Fruit fly (Drosophila melanogaster) whole organism, embryonic: ENCODE data around the gene bab2.
A peak's percentile ranks its signal among the peaks of the same experiment; 100 is the strongest.

Source experiments
- Atf3 ChIP-seq: fragments of 200-800 bp; sonication (Bioruptor generic); optimal IDR thresholded peaks from 3 replicates; lab custom pipeline; 2016; ENCODE audit warnings: missing biosample characterization, missing genetic modification characterization
- Atf6 ChIP-seq: fragments of 200-800 bp; sonication (Bioruptor generic); IDR thresholded peaks from 2 replicates; pipeline ENCODE4 v1.3.6; 2022; ENCODE audit warnings: missing biosample characterization, missing genetic modification characterization
- CG10366 ChIP-seq: fragments of 200-800 bp; sonication (Bioruptor generic); IDR thresholded peaks from 2 replicates; pipeline ENCODE4 v1.3.6; 2022; ENCODE audit warnings: missing biosample characterization, missing genetic modification characterization
- CG10431 ChIP-seq: fragments of 200-800 bp; sonication (Bioruptor generic); optimal IDR thresholded peaks from 3 replicates; lab custom pipeline; 2018; ENCODE audit warnings: missing biosample characterization, mild to moderate bottlenecking, missing genetic modification characterization
- CG12236 ChIP-seq: fragments of 200-800 bp; sonication (Bioruptor generic); optimal IDR thresholded peaks from 2 replicates; lab custom pipeline; 2016; ENCODE audit warnings: missing biosample characterization, missing genetic modification characterization
- CG13287 ChIP-seq: fragments of 200-800 bp; sonication (Bioruptor generic); IDR thresholded peaks from 2 replicates; pipeline ENCODE4 v1.3.6; 2022; ENCODE audit warnings: missing biosample characterization, missing genetic modification characterization; ENCODE audit not compliant: partially characterized antibody
- CG14014 ChIP-seq: fragments of 200-800 bp; sonication (Bioruptor generic); IDR thresholded peaks from 2 replicates; pipeline ENCODE4 v1.3.6; 2022; ENCODE audit warnings: missing biosample characterization, missing genetic modification characterization
- CG14860 ChIP-seq: fragments of 200-800 bp; sonication (Bioruptor generic); IDR thresholded peaks from 3 replicates; pipeline ENCODE4 v1.3.6; 2022; ENCODE audit warnings: missing biosample characterization, missing genetic modification characterization; ENCODE audit not compliant: partially characterized antibody
- CG32772 ChIP-seq: fragments of 200-800 bp; sonication (Bioruptor generic); IDR thresholded peaks from 2 replicates; pipeline ENCODE4 v1.3.6; 2022; ENCODE audit warnings: missing biosample characterization, missing genetic modification characterization
- CG4820 ChIP-seq: fragments of 200-800 bp; sonication (Bioruptor generic); optimal IDR thresholded peaks from 3 replicates; lab custom pipeline; 2016; ENCODE audit warnings: missing biosample characterization, missing genetic modification characterization
- CG5180 ChIP-seq: fragments of 200-800 bp; sonication (Bioruptor generic); optimal IDR thresholded peaks from 3 replicates; lab custom pipeline; 2017; ENCODE audit warnings: missing biosample characterization, missing genetic modification characterization, mild to moderate bottlenecking, moderate library complexity, missing genetic modification reagents
- CG6689 ChIP-seq: fragments of 200-800 bp; sonication (Bioruptor generic); IDR thresholded peaks from 2 replicates; pipeline ENCODE4 v1.3.6; 2022; ENCODE audit warnings: missing biosample characterization, missing genetic modification characterization
- CG8290 ChIP-seq, 3 experiments: fragments of 200-800 bp; sonication (Bioruptor generic); optimal IDR thresholded peaks; 2 replicates each; lab custom pipeline; 2016 to 2019; ENCODE audit warnings: missing biosample characterization in 3 of 3, missing genetic modification characterization in 3 of 3, mild to moderate bottlenecking in 2 of 3, moderate library complexity in 1 of 3
- CG9437 ChIP-seq: fragments of 200-800 bp; sonication (Bioruptor generic); optimal IDR thresholded peaks from 2 replicates; lab custom pipeline; 2018; ENCODE audit warnings: missing biosample characterization, mild to moderate bottlenecking, missing genetic modification characterization
- CG9876 ChIP-seq: fragments of 200-800 bp; sonication (Bioruptor generic); optimal IDR thresholded peaks from 2 replicates; lab custom pipeline; 2016; ENCODE audit warnings: missing biosample characterization, missing genetic modification characterization
- CkIIα-i1 ChIP-seq: fragments of 200-800 bp; sonication (Bioruptor generic); IDR thresholded peaks from 2 replicates; pipeline ENCODE4 v1.3.6; 2022; ENCODE audit warnings: missing biosample characterization, missing genetic modification characterization
- Drgx ChIP-seq: fragments of 200-800 bp; sonication (Bioruptor generic); IDR thresholded peaks from 2 replicates; pipeline ENCODE4 v1.3.6; 2022; ENCODE audit warnings: missing biosample characterization, missing genetic modification characterization
- E2f2 ChIP-seq: fragments of 200-800 bp; sonication (Bioruptor generic); IDR thresholded peaks from 2 replicates; pipeline ENCODE4 v1.3.6; 2022; ENCODE audit warnings: missing biosample characterization, missing genetic modification characterization
- H2.0 ChIP-seq: fragments of 200-800 bp; sonication (Bioruptor generic); IDR thresholded peaks from 2 replicates; pipeline ENCODE4 v1.3.6; 2022; ENCODE audit warnings: missing biosample characterization, missing genetic modification characterization
- HmgD ChIP-seq: fragments of 200-800 bp; sonication (Bioruptor generic); optimal IDR thresholded peaks from 3 replicates; lab custom pipeline; 2016; ENCODE audit warnings: missing biosample characterization, missing genetic modification characterization
- Hr39 ChIP-seq: fragments of >200 bp; optimal IDR thresholded peaks from 2 replicates; lab custom pipeline; 2017
- Lim3 ChIP-seq: fragments of 200-800 bp; sonication (Bioruptor generic); IDR thresholded peaks from 2 replicates; pipeline ENCODE4 v1.3.6; 2022; ENCODE audit warnings: missing biosample characterization, missing genetic modification characterization
- Max ChIP-seq: fragments of 200-800 bp; sonication (Bioruptor generic); optimal IDR thresholded peaks from 2 replicates; lab custom pipeline; 2016; ENCODE audit warnings: missing biosample characterization, mild to moderate bottlenecking, missing genetic modification characterization
- Med ChIP-seq: fragments of 200-800 bp; sonication (Bioruptor generic); peaks from one replicate; lab custom pipeline; 2016; ENCODE audit warnings: missing biosample characterization, missing genetic modification characterization, mild to moderate bottlenecking, inconsistent platforms, moderate library complexity
- Ptx1 ChIP-seq: fragments of 200-800 bp; sonication (Bioruptor generic); IDR thresholded peaks from 2 replicates; pipeline ENCODE4 v1.3.6; 2022; ENCODE audit warnings: missing biosample characterization, missing genetic modification characterization
- Rfx ChIP-seq: fragments of 200-800 bp; sonication (Bioruptor generic); IDR thresholded peaks from 2 replicates; pipeline ENCODE4 v1.3.6; 2022; ENCODE audit warnings: missing biosample characterization, missing genetic modification characterization
- Sry-β ChIP-seq: fragments of 200-800 bp; sonication (Bioruptor generic); optimal IDR thresholded peaks from 2 replicates; lab custom pipeline; 2018; ENCODE audit warnings: missing biosample characterization, mild to moderate bottlenecking, missing genetic modification characterization, moderate library complexity
- da ChIP-seq: fragments of 200-800 bp; sonication (Bioruptor generic); optimal IDR thresholded peaks from 2 replicates; lab custom pipeline; 2016; ENCODE audit warnings: missing biosample characterization, missing genetic modification characterization
- esg ChIP-seq: fragments of 200-800 bp; sonication (Bioruptor generic); conservative IDR thresholded peaks from 2 replicates; pipeline ENCODE4 v1.3.6; 2022; ENCODE audit warnings: missing biosample characterization, missing genetic modification characterization
- gce ChIP-seq: fragments of 200-800 bp; sonication (Bioruptor generic); IDR thresholded peaks from 3 replicates; pipeline ENCODE4 v1.3.6; 2022; ENCODE audit warnings: missing biosample characterization, missing genetic modification characterization
- gcm2 ChIP-seq: fragments of 200-800 bp; sonication (Bioruptor generic); optimal IDR thresholded peaks from 2 replicates; lab custom pipeline; 2016; ENCODE audit warnings: missing biosample characterization, missing genetic modification characterization
- jing ChIP-seq: fragments of 200-800 bp; sonication (Bioruptor generic); optimal IDR thresholded peaks from 2 replicates; lab custom pipeline; 2018; ENCODE audit warnings: missing biosample characterization, mild to moderate bottlenecking, missing genetic modification characterization
- lab ChIP-seq: fragments of 200-800 bp; sonication (Bioruptor generic); optimal IDR thresholded peaks from 3 replicates; lab custom pipeline; 2017; ENCODE audit warnings: missing biosample characterization, missing genetic modification characterization, mild to moderate bottlenecking, moderate library complexity, missing genetic modification reagents
- mirr ChIP-seq: fragments of 200-800 bp; sonication (Bioruptor generic); optimal IDR thresholded peaks from 3 replicates; lab custom pipeline; 2018; ENCODE audit warnings: missing biosample characterization, mild to moderate bottlenecking, missing genetic modification characterization
- pan ChIP-seq, 4 experiments: fragments of >200 bp in 3 of 4; fragments of 200-800 bp in 1 of 4; sonication (Bioruptor generic) in 1 of 4; optimal IDR thresholded peaks in 3 of 4; IDR thresholded peaks in 1 of 4; 2 replicates each; pipeline versions ENCODE4 v1.3.6 to Lab custom; 2017 to 2022; ENCODE audit warnings: missing biosample characterization in 2 of 4, missing genetic modification characterization in 2 of 4, mixed read lengths in 1 of 4
- prd ChIP-seq, 3 experiments: fragments of >200 bp in 2 of 3; fragments of 200-800 bp in 1 of 3; sonication (Bioruptor generic) in 1 of 3; optimal IDR thresholded peaks in 2 of 3; IDR thresholded peaks in 1 of 3; 2 replicates in 2 of 3; 3 replicates in 1 of 3; pipeline versions ENCODE4 v1.3.6 to Lab custom; 2017 to 2022; ENCODE audit warnings: missing biosample characterization in 1 of 3, missing genetic modification characterization in 1 of 3
- pzg ChIP-seq: fragments of 200-800 bp; sonication (Bioruptor generic); optimal IDR thresholded peaks from 3 replicates; lab custom pipeline; 2018; ENCODE audit warnings: missing biosample characterization, mild to moderate bottlenecking, missing genetic modification characterization, moderate library complexity
- row ChIP-seq: fragments of 200-800 bp; sonication (Bioruptor generic); IDR thresholded peaks from 3 replicates; pipeline ENCODE4 v1.3.6; 2022; ENCODE audit warnings: missing biosample characterization, missing genetic modification characterization
- scrt ChIP-seq: fragments of 200-800 bp; sonication (Bioruptor generic); optimal IDR thresholded peaks from 2 replicates; lab custom pipeline; 2018; ENCODE audit warnings: missing biosample characterization, mild to moderate bottlenecking, missing genetic modification characterization, moderate library complexity
- sisA ChIP-seq: fragments of 200-800 bp; sonication (Bioruptor generic); IDR thresholded peaks from 2 replicates; pipeline ENCODE4 v1.3.6; 2022; ENCODE audit warnings: missing biosample characterization, missing genetic modification characterization
- tio ChIP-seq: fragments of 200-800 bp; sonication (Bioruptor generic); optimal IDR thresholded peaks from 2 replicates; lab custom pipeline; 2017; ENCODE audit warnings: missing biosample characterization, missing genetic modification characterization, inconsistent platforms
- twi ChIP-seq: fragments of 200-800 bp; optimal IDR thresholded peaks from 2 replicates; lab custom pipeline; 2019; ENCODE audit warnings: missing biosample characterization, mild to moderate bottlenecking, missing genetic modification characterization, moderate library complexity
- unc-4 ChIP-seq: fragments of 200-800 bp; sonication (Bioruptor generic); IDR thresholded peaks from 2 replicates; pipeline ENCODE4 v1.3.6; 2022; ENCODE audit warnings: missing biosample characterization, missing genetic modification characterization; ENCODE audit not compliant: partially characterized antibody
- vvl ChIP-seq: fragments of 200-800 bp; sonication (Bioruptor generic); IDR thresholded peaks from 2 replicates; pipeline ENCODE4 v1.3.6; 2022; ENCODE audit warnings: missing biosample characterization, missing genetic modification characterization
- wdn ChIP-seq: fragments of 200-800 bp; sonication (Bioruptor generic); IDR thresholded peaks from 2 replicates; pipeline ENCODE4 v1.3.6; 2022; ENCODE audit warnings: missing biosample characterization, missing genetic modification characterization

Gene bab2

DNA sequence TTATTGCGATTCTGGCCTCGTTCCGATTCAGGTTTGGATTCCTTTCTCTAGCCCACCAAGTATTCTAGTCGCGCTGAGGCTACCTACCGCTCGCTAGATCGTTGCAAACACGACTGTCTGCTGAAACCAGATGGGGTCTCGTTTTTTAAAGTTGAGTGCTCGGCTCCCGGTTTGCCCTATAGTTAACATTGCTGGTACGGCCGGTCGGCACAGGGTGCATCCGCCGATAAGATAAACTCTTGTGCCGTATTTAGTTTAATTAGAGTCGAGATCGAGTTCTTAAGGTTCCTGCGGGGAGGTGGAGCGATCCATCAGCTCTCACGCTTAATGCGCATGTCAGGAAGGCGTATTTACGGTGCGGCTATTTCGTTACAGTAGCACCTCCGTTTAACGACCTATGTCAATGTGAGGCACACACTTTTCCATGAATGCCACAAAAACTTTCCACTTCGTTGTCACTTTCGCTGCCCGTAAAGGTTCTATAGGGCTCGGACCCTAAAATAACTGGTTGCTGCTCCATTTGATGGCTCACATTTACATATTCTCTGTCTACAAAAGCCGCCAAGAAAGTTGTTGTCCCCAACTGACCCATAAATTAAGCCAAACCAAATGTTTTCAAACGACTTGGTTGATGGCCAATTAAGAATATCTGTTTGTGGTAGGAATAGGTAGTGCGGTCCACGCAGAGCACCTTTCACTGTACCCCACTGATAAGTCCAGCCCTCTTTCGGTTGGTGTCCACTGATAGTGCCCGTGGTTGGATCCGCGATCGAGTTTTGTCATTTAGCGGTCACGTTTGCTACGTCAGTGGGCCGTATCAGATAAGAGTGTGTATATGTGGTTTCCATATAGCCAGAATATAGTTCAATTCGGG lies 27.8 kb upstream of the bab2 start, which contains the start of gene CG9119 (continued):
- TF ChIP-seq H2.0 (no peak), pzg (GFP tag; lab: Kevin White, UChicago) (no peak), twi (tag; lab: Kevin White, UChicago) (peak; percentile 51), Sry-β (no peak), esg (GFP tag; lab: Robert Waterston, UW) (peak; percentile 61), Lim3 (peak; percentile 39; the same call in 1 of the 2 replicates), Atf3 (GFP tag; lab: Kevin White, UChicago) (no peak), tio (GFP tag; lab: Kevin White, UChicago) (peak; percentile 71), gcm2 (GFP tag; lab: Kevin White, UChicago) (no peak), CG14860 (no peak), CG10431 (GFP tag; lab: Kevin White, UChicago) (peak; percentile 35), scrt (peak; percentile 53), CkIIα-i1 (GFP tag; lab: Robert Waterston, UW) (no peak)

- TF ChIP-seq Max (GFP tag; lab: Kevin White, UChicago) (no peak), wdn (no peak), jing (GFP tag; lab: Kevin White, UChicago) (no peak), CG6689 (0 out of 2 replicates have a peak, but pooled peaks have one; percentile 11), prd (optimal IDR thresholded peaks at IDR 0.05; lab: Kevin White, UChicago) (no peak), prd (GFP tag; IDR thresholded peaks at IDR 0.05; lab: Robert Waterston, UW) (0 out of 3 replicates have a peak, but pooled peaks have one; percentile 22), row (GFP tag; lab: Robert Waterston, UW) (peak; percentile 14; the same call in 1 of the 3 replicates), Ptx1 (GFP tag; lab: Robert Waterston, UW) (peak; percentile 7; the same call in 1 of the 2 replicates), CG14860 (no peak), sisA (GFP tag; lab: Robert Waterston, UW) (0 out of 2 replicates have a peak, but pooled peaks have one; percentile 24), E2f2 (GFP tag; lab: Robert Waterston, UW) (peak; percentile 16; the same call in 1 of the 2 replicates), Med (peak; percentile 59), CG4820 (GFP tag; lab: Kevin White, UChicago) (no peak), CG14014 (GFP tag; lab: Robert Waterston, UW) (peak; percentile 8; the same call in 1 of the 2 replicates), pan (optimal IDR thresholded peaks at IDR 0.05; lab: Kevin White, UChicago) (no peak), pan (GFP tag; optimal IDR thresholded peaks at IDR 0.05 in 1 of 2, IDR thresholded peaks at IDR 0.05 in 1 of 2) (peak in 1 of 2 experiments; percentile 8), CG32772 (GFP tag; lab: Robert Waterston, UW) (no peak), HmgD (GFP tag; lab: Kevin White, UChicago) (no peak), Rfx (peak; percentile 58), CG13287 (GFP tag; lab: Robert Waterston, UW) (peak; percentile 19; the same call in 1 of the 2 replicates), Drgx (GFP tag; lab: Robert Waterston, UW) (0 out of 2 replicates have a peak, but pooled peaks have one; percentile 28), CG8290 (GFP tag; optimal IDR thresholded peaks at IDR 0.05; lab: Kevin White, UChicago) (no peak), CG8290 (tag; optimal IDR thresholded peaks at IDR 0.05; lab: Kevin White, UChicago) (peak in 1 of 2 experiments; percentile 49), mirr (GFP tag; lab: Kevin White, UChicago) (no peak), da (no peak), unc-4 (GFP tag; lab: Robert Waterston, UW) (0 out of 2 replicates have a peak, but pooled peaks have one; percentile 30), CG10366 (GFP tag; lab: Robert Waterston, UW) (peak; percentile 68), CG5180 (no peak), gce (GFP tag; lab: Robert Waterston, UW) (no peak), lab (GFP tag; lab: Kevin White, UChicago) (peak; percentile 26), CG9437 (no peak), Hr39 (lab: Kevin White, UChicago) (peak; percentile 36), Atf6 (GFP tag; lab: Robert Waterston, UW) (peak; percentile 48; the same call in 1 of the 2 replicates), CG9876 (GFP tag; lab: Kevin White, UChicago) (no peak), vvl (GFP tag; lab: Robert Waterston, UW) (peak; percentile 25; the same call in 1 of the 2 replicates), CG12236 (GFP tag; lab: Kevin White, UChicago) (no peak)
Measured at dm6 chr3L:1203855-1204431, 26.9 kb upstream of the bab2 start.
